Worm (Caenorhabditis elegans) whole organism, early embryonic: Measurements from ENCODE around the gene srab-18.

Experiments
- B0310.2 ChIP-seq: sonication (generic microtip); optimal IDR thresholded peaks from 2 replicates; lab custom pipeline; 2016; ENCODE audit warnings: mild to moderate bottlenecking, missing genetic modification characterization, missing compliant biosample characterization
- F13C5.2 ChIP-seq: sonication (generic microtip); optimal IDR thresholded peaks from 2 replicates; lab custom pipeline; 2017; ENCODE audit warnings: mild to moderate bottlenecking, missing genetic modification characterization, inconsistent platforms, missing compliant biosample characterization
- aly-1 ChIP-seq: sonication (generic microtip); optimal IDR thresholded peaks from 2 replicates; lab custom pipeline; 2016; ENCODE audit warnings: missing genetic modification characterization, missing compliant biosample characterization
- ama-1 ChIP-seq: fragments of 150-350 bp; optimal IDR thresholded peaks from 2 replicates; lab custom pipeline; 2014
- ceh-13 ChIP-seq: fragments of 200-800 bp; sonication (Bioruptor generic); optimal IDR thresholded peaks from 2 replicates; lab custom pipeline; 2018; ENCODE audit warnings: mild to moderate bottlenecking, missing genetic modification characterization, missing compliant biosample characterization
- ceh-36 ChIP-seq: sonication (generic microtip); optimal IDR thresholded peaks from 2 replicates; lab custom pipeline; 2016; ENCODE audit warnings: missing genetic modification characterization, inconsistent platforms, missing compliant biosample characterization
- ets-7 ChIP-seq: sonication (generic microtip); optimal IDR thresholded peaks from 2 replicates; lab custom pipeline; 2016; ENCODE audit warnings: missing genotype, missing genetic modification characterization, missing compliant biosample characterization
- flt-1 ChIP-seq: fragments of 200-800 bp; sonication (Bioruptor generic); IDR thresholded peaks from 2 replicates; pipeline ENCODE4 v1.3.6; 2022; ENCODE audit warnings: missing genetic modification characterization, missing compliant biosample characterization
- pes-1 ChIP-seq: fragments of 200-800 bp; sonication (Bioruptor generic); IDR thresholded peaks from 2 replicates; pipeline ENCODE4 v1.3.6; 2022; ENCODE audit warnings: missing genetic modification reagents, missing genetic modification characterization, missing compliant biosample characterization
- scrt-1 ChIP-seq: fragments of 200-800 bp; sonication (Bioruptor generic); IDR thresholded peaks from 2 replicates; pipeline ENCODE4 v1.3.6; 2022; ENCODE audit warnings: missing genetic modification characterization, missing compliant biosample characterization
- sea-1 ChIP-seq: fragments of 200-800 bp; sonication (Bioruptor generic); conservative IDR thresholded peaks from 2 replicates; pipeline ENCODE4 v1.3.6; 2022; ENCODE audit warnings: missing genetic modification characterization, missing compliant biosample characterization
- tbx-11 ChIP-seq: fragments of 200-800 bp; sonication (Bioruptor generic); IDR thresholded peaks from 2 replicates; pipeline ENCODE4 v1.3.6; 2022; ENCODE audit warnings: missing genetic modification characterization, missing compliant biosample characterization
- tbx-37 ChIP-seq: fragments of 200-800 bp; sonication (Bioruptor generic); conservative IDR thresholded peaks from 2 replicates; pipeline ENCODE4 v1.3.6; 2022; ENCODE audit warnings: missing genetic modification reagents, missing genetic modification characterization, missing compliant biosample characterization
- tra-4 ChIP-seq: sonication (generic microtip); optimal IDR thresholded peaks from 2 replicates; lab custom pipeline; 2017; ENCODE audit warnings: missing genetic modification characterization, missing compliant biosample characterization

DNA sequence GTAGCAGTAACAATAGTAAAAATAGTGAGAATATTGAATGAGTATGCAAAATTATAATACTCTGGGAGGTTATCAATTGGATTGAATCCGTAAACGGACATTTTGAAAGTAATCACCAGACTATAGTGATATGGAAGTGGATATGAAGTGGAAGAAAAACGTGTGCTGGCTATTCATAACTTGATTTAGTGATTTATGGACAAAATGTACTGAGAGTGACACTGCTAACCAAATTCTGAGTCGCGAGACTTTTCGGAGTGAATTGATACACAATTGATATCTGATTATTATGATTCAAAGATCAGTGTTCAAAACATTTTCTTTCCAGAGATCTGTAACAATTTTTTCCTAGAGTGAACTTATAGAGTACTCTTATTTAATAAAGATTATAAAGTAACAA lies 35.3 kb downstream of the srab-18 start, which contains the start of gene sru-38:
- TF ChIP-seq ceh-36 (no peak), tra-4 (tag; lab: Kevin White, UChicago) (no peak), ama-1 (lab: Kevin White, UChicago) (no peak), F13C5.2 (tag; lab: Kevin White, UChicago) (no peak), tbx-37 (GFP tag; lab: Robert Waterston, UW) (no peak), aly-1 (no peak), sea-1 (GFP tag; lab: Robert Waterston, UW) (no peak), ceh-13 (GFP tag; lab: Kevin White, UChicago) (no peak), scrt-1 (GFP tag; lab: Robert Waterston, UW) (no peak), ets-7 (no peak), flt-1 (GFP tag; lab: Robert Waterston, UW) (no peak), tbx-11 (no peak), pes-1 (GFP tag; lab: Robert Waterston, UW) (no peak), B0310.2 (tag; lab: Kevin White, UChicago) (no peak)
